Worm (Caenorhabditis elegans): ENCODE data around the gene cut-2.

cut-2 gene

DNA sequence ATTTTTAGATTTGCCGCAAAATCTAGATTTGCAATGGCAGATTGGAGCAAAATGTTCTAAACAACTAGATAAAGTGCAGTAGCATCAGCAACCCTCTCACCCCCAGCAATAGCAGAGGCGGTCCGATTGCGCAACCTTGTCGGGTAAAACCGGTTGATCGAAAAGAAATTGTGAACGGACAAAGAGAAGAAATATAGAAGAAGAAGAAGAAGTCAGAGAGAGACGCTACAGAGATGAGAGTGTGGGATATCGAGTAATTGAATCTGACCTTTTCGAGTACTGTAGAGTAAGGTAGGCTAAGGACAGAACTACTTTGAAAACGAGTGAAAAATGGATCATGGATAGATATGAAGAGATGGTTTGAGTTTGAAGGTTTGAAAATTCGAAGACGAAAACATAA, 38.9 kb upstream of the cut-2 start:
- no peak for TF ChIP-seq ztf-11 (tag; optimal IDR thresholded peaks at IDR 0.05)
- peak; percentile 4 for TF ChIP-seq nfya-1 (tag; optimal IDR thresholded peaks at IDR 0.05; ENCODE audit: insufficient read depth)
- peak; percentile 34 for TF ChIP-seq nhr-23 (tag; optimal IDR thresholded peaks at IDR 0.05)
- peak; percentile 19 for TF ChIP-seq R02D3.7 (tag; optimal IDR thresholded peaks at IDR 0.05)
- no peak for TF ChIP-seq nhr-28 (tag; optimal IDR thresholded peaks at IDR 0.05)
- TF ChIP-seq nhr-43 (tag; optimal IDR thresholded peaks at IDR 0.05; ENCODE audit: poor library complexity, severe bottlenecking) = peak; percentile 33
- peak; percentile 18 for TF ChIP-seq ceh-28 (tag; optimal IDR thresholded peaks at IDR 0.05)
- peak; percentile 82 for TF ChIP-seq nhr-25 (tag; optimal IDR thresholded peaks at IDR 0.05)
- TF ChIP-seq daf-12 (tag; optimal IDR thresholded peaks at IDR 0.05) = no peak
- peak; percentile 27 for TF ChIP-seq elt-1 (tag; optimal IDR thresholded peaks at IDR 0.05)

DNA sequence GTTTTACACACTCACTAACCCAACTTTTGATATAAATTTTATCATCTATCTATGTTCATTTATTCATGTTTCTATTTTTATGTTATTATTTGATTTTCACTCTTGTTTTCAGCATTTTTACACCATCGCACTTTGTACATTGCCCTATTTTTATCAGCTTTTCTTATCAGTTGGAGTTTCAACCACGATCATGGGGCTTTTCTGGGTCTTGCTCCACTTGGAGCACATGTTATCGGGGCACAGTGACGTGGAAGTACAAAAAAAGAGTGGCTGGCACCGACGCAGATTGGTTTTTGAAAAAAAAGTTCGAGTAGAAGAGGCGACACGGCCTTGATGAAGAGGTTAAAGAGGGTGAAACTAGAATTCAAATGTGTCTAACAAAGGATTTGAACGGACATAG, 37.6 kb upstream of the cut-2 start:
- TF ChIP-seq ceh-9 (tag; optimal IDR thresholded peaks at IDR 0.05) (no peak), ceh-28 (tag; optimal IDR thresholded peaks at IDR 0.05) (no peak), fos-1 (tag; optimal IDR thresholded peaks at IDR 0.05) (no peak), pqm-1 (tag; optimal IDR thresholded peaks at IDR 0.05) (peak; percentile 96), fkh-10 (GFP tag; optimal IDR thresholded peaks at IDR 0.05) (no peak), lin-15B (tag; optimal IDR thresholded peaks at IDR 0.05) (no peak), snpc-4 (tag; optimal IDR thresholded peaks at IDR 0.05) (no peak), nhr-25 (tag; optimal IDR thresholded peaks at IDR 0.05) (peak; percentile 4), tbx-2 (tag; optimal IDR thresholded peaks at IDR 0.05) (no peak), jun-1 (tag; optimal IDR thresholded peaks at IDR 0.05) (peak; percentile 39), nhr-28 (tag; optimal IDR thresholded peaks at IDR 0.05) (no peak), elt-2 (tag; optimal IDR thresholded peaks at IDR 0.05) (peak; percentile 99), pha-4 (tag; optimal IDR thresholded peaks at IDR 0.05) (peak; percentile 57), nhr-67 (tag; optimal IDR thresholded peaks at IDR 0.05) (no peak), unc-39 (tag; optimal IDR thresholded peaks at IDR 0.05) (no peak), lsy-12 (tag; optimal IDR thresholded peaks at IDR 0.05) (no peak)

DNA sequence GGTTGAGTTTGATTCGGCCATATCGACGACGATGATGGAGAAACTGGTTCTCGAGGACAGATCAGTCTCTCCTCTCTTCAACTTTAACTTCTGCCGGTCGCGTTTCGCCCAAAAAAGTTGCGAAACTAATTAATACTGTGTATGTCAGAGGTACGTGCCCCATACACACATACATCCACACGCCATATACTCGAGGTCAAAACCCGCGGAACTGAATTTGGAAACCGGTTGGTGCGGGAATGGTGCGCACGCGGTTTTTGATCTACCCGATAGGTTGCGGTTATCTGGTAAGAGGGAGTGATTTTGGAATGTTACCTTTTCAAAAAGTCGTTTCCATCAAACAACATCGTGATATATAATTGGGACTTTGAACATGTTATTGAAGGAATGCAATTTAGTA, 34.6 kb upstream of the cut-2 start, which contains the start of gene ifbp-1:
ifbp-1 (minus strand) TSS at position 85 of the 400 bp plus-strand sequence.
- TF ChIP-seq nfya-1 (tag; optimal IDR thresholded peaks at IDR 0.05; ENCODE audit: insufficient read depth) (no peak), ceh-16 (tag; optimal IDR thresholded peaks at IDR 0.05) (peak; percentile 36), egl-27 (tag; optimal IDR thresholded peaks at IDR 0.05) (no peak), nhr-43 (tag; optimal IDR thresholded peaks at IDR 0.05; ENCODE audit: poor library complexity, severe bottlenecking) (peak; percentile 65), jun-1 (tag; optimal IDR thresholded peaks at IDR 0.05) (peak; percentile 0), nhr-25 (tag; optimal IDR thresholded peaks at IDR 0.05) (peak; percentile 96), elt-2 (tag; optimal IDR thresholded peaks at IDR 0.05) (no peak), elt-1 (tag; optimal IDR thresholded peaks at IDR 0.05) (peak; percentile 54), nhr-11 (tag; optimal IDR thresholded peaks at IDR 0.05) (no peak), lsy-12 (tag; optimal IDR thresholded peaks at IDR 0.05) (peak; percentile 27), nhr-76 (tag; optimal IDR thresholded peaks at IDR 0.05) (no peak), unc-62 (GFP tag; optimal IDR thresholded peaks at IDR 0.05) (no peak), snpc-4 (tag; optimal IDR thresholded peaks at IDR 0.05) (no peak), R02D3.7 (tag; optimal IDR thresholded peaks at IDR 0.05) (peak; percentile 17), mdl-1 (tag; optimal IDR thresholded peaks at IDR 0.05) (peak; percentile 26), tbx-2 (tag; optimal IDR thresholded peaks at IDR 0.05) (peak; percentile 16), unc-39 (tag; optimal IDR thresholded peaks at IDR 0.05) (no peak), sea-2 (GFP tag; optimal IDR thresholded peaks at IDR 0.05) (no peak), nhr-12 (tag; optimal IDR thresholded peaks at IDR 0.05) (no peak), nhr-23 (tag; optimal IDR thresholded peaks at IDR 0.05) (peak; percentile 88), ceh-28 (tag; optimal IDR thresholded peaks at IDR 0.05) (no peak), elt-3 (tag; optimal IDR thresholded peaks at IDR 0.05) (peak in 1 of 3 experiments; percentile 67), pha-4 (tag; optimal IDR thresholded peaks at IDR 0.05) (no peak)

DNA sequence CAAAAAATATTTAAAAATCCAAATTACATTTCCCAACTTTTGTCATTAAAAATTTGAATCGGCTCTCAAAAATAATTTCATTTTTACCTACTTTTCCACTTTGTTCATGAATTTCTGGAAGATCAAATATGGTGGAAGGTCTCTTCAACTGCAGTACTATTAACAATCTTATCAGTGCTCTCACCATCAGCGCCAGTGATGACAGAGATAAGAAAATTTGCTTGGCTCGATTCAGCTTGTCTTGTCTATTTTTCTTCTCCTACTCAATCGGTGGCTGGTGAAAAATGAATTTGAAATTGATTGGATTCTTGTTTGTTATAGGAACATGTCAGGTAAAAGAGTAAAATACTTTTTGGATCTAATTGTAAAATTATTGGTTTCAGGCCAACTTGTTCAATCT, 33.8 kb upstream of the cut-2 start, which contains the start of gene cpz-2:
cpz-2 (plus strand) TSS at position 210 of the 400 bp plus-strand sequence.
- no peak for TF ChIP-seq lin-39 (tag; optimal IDR thresholded peaks at IDR 0.05)
- no peak for TF ChIP-seq ZK546.5 (tag; optimal IDR thresholded peaks at IDR 0.05)
- TF ChIP-seq ceh-28 (tag; optimal IDR thresholded peaks at IDR 0.05) = no peak
- peak; percentile 44 for TF ChIP-seq pqm-1 (tag; optimal IDR thresholded peaks at IDR 0.05)
- TF ChIP-seq elt-2 (tag; optimal IDR thresholded peaks at IDR 0.05) = peak; percentile 85
- no peak for TF ChIP-seq nhr-12 (tag; optimal IDR thresholded peaks at IDR 0.05)

Data from whole organism, L3 larva.